Worm (Caenorhabditis elegans) whole organism, young adult: ENCODE results near the gene F44E5.5.

Source experiments
- B0035.1 ChIP-seq: sonication (generic microtip); optimal IDR thresholded peaks from 2 replicates; lab custom pipeline; 2016; ENCODE audit warnings: missing genetic modification characterization, mild to moderate bottlenecking, missing compliant biosample characterization, missing genotype, missing genetic modification reagents
- B0336.3 ChIP-seq: fragments of 200-800 bp; sonication (Bioruptor generic); IDR thresholded peaks from 2 replicates; pipeline ENCODE4 v1.3.6; 2022; ENCODE audit warnings: missing genetic modification characterization, missing compliant biosample characterization
- D2030.7 ChIP-seq: fragments of 200-800 bp; sonication (Bioruptor generic); IDR thresholded peaks from 2 replicates; pipeline ENCODE4 v1.3.6; 2022; ENCODE audit warnings: missing genetic modification reagents, missing genetic modification characterization, missing compliant biosample characterization
- F23B12.7 ChIP-seq: sonication (generic microtip); optimal IDR thresholded peaks from 2 replicates; lab custom pipeline; 2017; ENCODE audit warnings: missing genetic modification characterization, mild to moderate bottlenecking, missing compliant biosample characterization, antibody characterized with exemption, moderate library complexity; ENCODE audit not compliant: insufficient read depth
- F39B2.1 ChIP-seq: fragments of 200-800 bp; sonication (Bioruptor generic); IDR thresholded peaks from 2 replicates; pipeline ENCODE4 v1.3.6; 2022; ENCODE audit warnings: missing genetic modification reagents, missing genetic modification characterization, missing compliant biosample characterization
- F49E8.2 ChIP-seq: sonication (generic microtip); optimal IDR thresholded peaks from 3 replicates; lab custom pipeline; 2017; ENCODE audit warnings: missing genetic modification characterization, mild to moderate bottlenecking, missing compliant biosample characterization, antibody characterized with exemption, moderate library complexity; ENCODE audit not compliant: insufficient read depth
- F55B11.4 ChIP-seq: sonication (generic microtip); optimal IDR thresholded peaks from 2 replicates; lab custom pipeline; 2016; ENCODE audit warnings: missing compliant biosample characterization, missing genetic modification characterization, borderline replicate concordance; ENCODE audit not compliant: insufficient read depth
- T26A5.8 ChIP-seq: sonication (generic microtip); optimal IDR thresholded peaks from 2 replicates; lab custom pipeline; 2016; ENCODE audit warnings: missing genetic modification characterization, missing compliant biosample characterization
- Y53F4B.3 ChIP-seq: fragments of 200-800 bp; sonication (Bioruptor generic); IDR thresholded peaks from 2 replicates; pipeline ENCODE4 v1.3.6; 2022; ENCODE audit warnings: missing genetic modification reagents, missing genetic modification characterization, missing compliant biosample characterization
- ama-1 ChIP-seq, 3 experiments: fragments of 150-350 bp in 1 of 3; sonication (generic microtip) in 2 of 3; optimal IDR thresholded peaks; 2 replicates each; lab custom pipeline; 2014 to 2018; ENCODE audit warnings: missing biosample characterization in 2 of 3, missing genetic modification characterization in 2 of 3, missing genetic modification reagents in 2 of 3
- atf-7 ChIP-seq: sonication (generic microtip); optimal IDR thresholded peaks from 2 replicates; lab custom pipeline; 2017; ENCODE audit warnings: mild to moderate bottlenecking, missing genetic modification characterization, missing compliant biosample characterization
- attf-3 ChIP-seq: fragments of 200-800 bp; sonication (Bioruptor generic); conservative IDR thresholded peaks from 2 replicates; pipeline ENCODE4 v1.3.6; 2022; ENCODE audit warnings: missing genetic modification reagents, missing genetic modification characterization, missing compliant biosample characterization
- attf-5 ChIP-seq: fragments of 200-800 bp; sonication (Bioruptor generic); optimal IDR thresholded peaks from 2 replicates; lab custom pipeline; 2018; ENCODE audit warnings: mild to moderate bottlenecking, missing genetic modification characterization, missing compliant biosample characterization
- cebp-1 ChIP-seq, 2 experiments: fragments of 200-800 bp in 1 of 2; sonication (Bioruptor generic) in 1 of 2; sonication (generic microtip) in 1 of 2; IDR thresholded peaks in 1 of 2; optimal IDR thresholded peaks in 1 of 2; 2 replicates each; pipeline versions ENCODE4 v1.3.6 to Lab custom; 2017 to 2022; ENCODE audit warnings: missing compliant biosample characterization in 2 of 2, missing genetic modification characterization in 2 of 2, mild to moderate bottlenecking in 1 of 2, missing genetic modification reagents in 1 of 2, moderate library complexity in 1 of 2
- ceh-100 ChIP-seq: fragments of 200-800 bp; sonication (Bioruptor generic); IDR thresholded peaks from 2 replicates; pipeline ENCODE4 v1.3.6; 2022; ENCODE audit warnings: missing genetic modification reagents, missing genetic modification characterization, missing compliant biosample characterization
- ceh-91 ChIP-seq: fragments of 200-800 bp; sonication (Bioruptor generic); IDR thresholded peaks from 2 replicates; pipeline ENCODE4 v1.3.6; 2022; ENCODE audit warnings: missing genetic modification reagents, missing genetic modification characterization, missing compliant biosample characterization
- die-1 ChIP-seq: sonication (generic microtip); optimal IDR thresholded peaks from 2 replicates; lab custom pipeline; 2016; ENCODE audit warnings: missing genotype, mild to moderate bottlenecking, missing genetic modification characterization, missing compliant biosample characterization
- dpff-1 ChIP-seq: sonication (generic microtip); optimal IDR thresholded peaks from 2 replicates; lab custom pipeline; 2017; ENCODE audit warnings: mild to moderate bottlenecking, missing genetic modification characterization, missing compliant biosample characterization
- egl-18 ChIP-seq: fragments of 200-800 bp; sonication (Bioruptor generic); IDR thresholded peaks from 2 replicates; pipeline ENCODE4 v1.3.6; 2022; ENCODE audit warnings: missing genetic modification reagents, missing genetic modification characterization, missing compliant biosample characterization
- hlh-12 ChIP-seq: sonication (generic microtip); optimal IDR thresholded peaks from 2 replicates; lab custom pipeline; 2016; ENCODE audit warnings: missing genetic modification characterization, missing compliant biosample characterization
- hmg-1.2 ChIP-seq: fragments of 200-800 bp; sonication (Bioruptor generic); IDR thresholded peaks from 2 replicates; pipeline ENCODE4 v1.3.6; 2022; ENCODE audit warnings: missing genetic modification reagents, missing genetic modification characterization, missing compliant biosample characterization
- hrde-1 ChIP-seq: sonication (generic microtip); optimal IDR thresholded peaks from 2 replicates; lab custom pipeline; 2016; ENCODE audit warnings: missing genetic modification characterization, mild to moderate bottlenecking, missing compliant biosample characterization, moderate library complexity, missing genotype, missing genetic modification reagents, borderline replicate concordance
- hsf-1 ChIP-seq: fragments of 200-800 bp; sonication (Bioruptor generic); IDR thresholded peaks from 2 replicates; pipeline ENCODE4 v1.3.6; 2022; ENCODE audit warnings: missing genetic modification reagents, missing genetic modification characterization, missing compliant biosample characterization
- lag-1 ChIP-seq: fragments of 200-800 bp; sonication (Bioruptor generic); IDR thresholded peaks from 2 replicates; pipeline ENCODE4 v1.3.6; 2022; ENCODE audit warnings: missing genetic modification reagents, missing genetic modification characterization, missing compliant biosample characterization
- let-526 ChIP-seq: fragments of 200-800 bp; sonication (Bioruptor generic); IDR thresholded peaks from 2 replicates; pipeline ENCODE4 v1.3.6; 2022; ENCODE audit warnings: missing genetic modification reagents, missing genetic modification characterization, missing compliant biosample characterization
- lin-35 ChIP-seq, 3 experiments: fragments of 150-350 bp in 2 of 3; sonication (generic microtip) in 1 of 3; optimal IDR thresholded peaks; 2 replicates each; lab custom pipeline; 2014 to 2018; ENCODE audit warnings: missing biosample characterization in 3 of 3, missing genetic modification characterization in 3 of 3, missing genetic modification reagents in 3 of 3
- lsy-27 ChIP-seq: sonication (generic microtip); optimal IDR thresholded peaks from 2 replicates; lab custom pipeline; 2017; ENCODE audit warnings: missing genetic modification characterization, mild to moderate bottlenecking, missing compliant biosample characterization, antibody characterized with exemption, missing genotype, borderline replicate concordance; ENCODE audit not compliant: insufficient read depth
- madf-10 ChIP-seq: sonication (generic microtip); optimal IDR thresholded peaks from 2 replicates; lab custom pipeline; 2016; ENCODE audit warnings: mild to moderate bottlenecking, missing genetic modification characterization, missing compliant biosample characterization
- mel-28 ChIP-seq: sonication (generic microtip); optimal IDR thresholded peaks from 2 replicates; lab custom pipeline; 2016; ENCODE audit warnings: borderline replicate concordance, mild to moderate bottlenecking, missing genetic modification characterization, missing compliant biosample characterization
- mxl-1 ChIP-seq: sonication (generic microtip); optimal IDR thresholded peaks from 2 replicates; lab custom pipeline; 2016; ENCODE audit warnings: missing genetic modification characterization, missing compliant biosample characterization
- nfya-1 ChIP-seq: sonication (generic microtip); optimal IDR thresholded peaks from 2 replicates; lab custom pipeline; 2017; ENCODE audit warnings: antibody characterized with exemption, missing compliant biosample characterization, missing genetic modification characterization, borderline replicate concordance; ENCODE audit not compliant: insufficient read depth
- nfyb-1 ChIP-seq: fragments of 200-800 bp; sonication (Bioruptor generic); IDR thresholded peaks from 2 replicates; pipeline ENCODE4 v1.3.6; 2022; ENCODE audit warnings: missing genetic modification reagents, missing genetic modification characterization, missing compliant biosample characterization
- nhr-179 ChIP-seq: sonication (generic microtip); optimal IDR thresholded peaks from 2 replicates; lab custom pipeline; 2016; ENCODE audit warnings: mild to moderate bottlenecking, missing genetic modification characterization, missing compliant biosample characterization
- nhr-27 ChIP-seq: fragments of 200-800 bp; sonication (Bioruptor generic); optimal IDR thresholded peaks from 2 replicates; lab custom pipeline; 2018; ENCODE audit warnings: mild to moderate bottlenecking, missing genetic modification characterization, moderate library complexity, missing compliant biosample characterization
- nhr-90 ChIP-seq: sonication (generic microtip); optimal IDR thresholded peaks from 2 replicates; lab custom pipeline; 2016; ENCODE audit warnings: missing genotype, mild to moderate bottlenecking, missing genetic modification characterization, missing compliant biosample characterization
- snpc-1.3 ChIP-seq: sonication (generic microtip); optimal IDR thresholded peaks from 2 replicates; lab custom pipeline; 2017; ENCODE audit warnings: missing genetic modification characterization, mild to moderate bottlenecking, missing compliant biosample characterization, antibody characterized with exemption, moderate library complexity, missing genotype, missing genetic modification reagents; ENCODE audit not compliant: insufficient read depth
- snpc-3.4 ChIP-seq: sonication (generic microtip); optimal IDR thresholded peaks from 2 replicates; lab custom pipeline; 2017; ENCODE audit warnings: missing genetic modification characterization, mild to moderate bottlenecking, missing compliant biosample characterization, antibody characterized with exemption, moderate library complexity, missing genotype, missing genetic modification reagents
- snpc-4 ChIP-seq, 5 experiments: fragments of 150-350 bp in 1 of 5; sonication (generic microtip) in 4 of 5; optimal IDR thresholded peaks; 2 replicates each; lab custom pipeline; 2014 to 2018; ENCODE audit warnings: missing genetic modification characterization in 5 of 5, missing biosample characterization in 3 of 5, antibody characterized with exemption in 2 of 5, mild to moderate bottlenecking in 2 of 5, missing compliant biosample characterization in 2 of 5, missing genotype in 2 of 5, moderate library complexity in 2 of 5, missing genetic modification reagents in 1 of 5
- tbx-9 ChIP-seq: sonication (generic microtip); optimal IDR thresholded peaks from 2 replicates; lab custom pipeline; 2016; ENCODE audit warnings: borderline replicate concordance, missing genetic modification characterization, inconsistent platforms, missing compliant biosample characterization
- xnd-1 ChIP-seq: sonication (generic microtip); optimal IDR thresholded peaks from 2 replicates; lab custom pipeline; 2016; ENCODE audit warnings: missing genotype, missing genetic modification reagents, missing genetic modification characterization, missing compliant biosample characterization
- zfh-2 ChIP-seq: fragments of 200-800 bp; sonication (Bioruptor generic); conservative IDR thresholded peaks from 2 replicates; pipeline ENCODE4 v1.3.6; 2022; ENCODE audit warnings: missing genetic modification reagents, missing genetic modification characterization, missing compliant biosample characterization
- zim-3 ChIP-seq: sonication (generic microtip); optimal IDR thresholded peaks from 2 replicates; lab custom pipeline; 2017; ENCODE audit warnings: mild to moderate bottlenecking, missing genetic modification characterization, moderate library complexity, missing compliant biosample characterization
- ztf-26 ChIP-seq: sonication (generic microtip); optimal IDR thresholded peaks from 2 replicates; lab custom pipeline; 2017; ENCODE audit warnings: missing genetic modification characterization, missing compliant biosample characterization
- ztf-28 ChIP-seq: fragments of 200-800 bp; sonication (Bioruptor generic); IDR thresholded peaks from 2 replicates; pipeline ENCODE4 v1.3.6; 2022; ENCODE audit warnings: missing genetic modification reagents, missing genetic modification characterization, missing compliant biosample characterization
- ztf-6 ChIP-seq: fragments of 200-800 bp; sonication (Bioruptor generic); IDR thresholded peaks from 2 replicates; pipeline ENCODE4 v1.3.6; 2022; ENCODE audit warnings: missing genetic modification reagents, missing genetic modification characterization, missing compliant biosample characterization

Gene F44E5.5

DNA sequence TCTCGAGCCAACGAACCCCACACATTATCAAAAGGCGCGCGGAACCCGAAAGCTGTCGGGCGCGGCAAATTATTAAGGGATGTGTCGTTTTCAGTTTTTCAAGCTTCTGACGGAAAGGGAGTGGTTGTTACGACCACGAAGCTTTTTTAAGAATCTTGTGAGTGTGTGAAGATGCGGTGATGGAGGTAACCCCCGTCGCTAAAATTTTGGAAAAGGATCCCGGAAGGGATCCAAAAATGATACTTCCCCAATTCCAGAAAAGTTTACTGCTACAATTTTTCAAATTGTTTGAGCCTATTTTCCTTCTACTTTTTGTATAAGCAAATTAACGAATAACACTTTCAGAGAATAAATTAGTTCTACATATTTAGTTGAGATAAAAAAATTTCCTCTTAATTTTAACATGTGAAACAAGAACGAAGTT, 2.8 kb upstream of the F44E5.5 start (continued):
- TF ChIP-seq F39B2.1 (GFP tag; lab: Robert Waterston, UW) = no peak
- TF ChIP-seq ztf-6 = no peak
- TF ChIP-seq hsf-1 = 0 out of 2 replicates have a peak, but pooled peaks have one; percentile 14
- no peak for TF ChIP-seq lsy-27 (tag; lab: Kevin White, UChicago)
- TF ChIP-seq xnd-1 = peak; percentile 18
- no peak for TF ChIP-seq nhr-27 (tag; lab: Kevin White, UChicago)
- TF ChIP-seq F55B11.4 (tag; lab: Kevin White, UChicago) = no peak
- TF ChIP-seq snpc-4 (GFP tag; optimal IDR thresholded peaks at IDR 0.05; lab: Kevin White, UChicago) = peak; percentile 78
- TF ChIP-seq snpc-4 (tag; optimal IDR thresholded peaks at IDR 0.05; lab: Kevin White, UChicago) = peak; percentile 72 to 92 (median 90)
- no peak for TF ChIP-seq lag-1 (GFP tag; lab: Robert Waterston, UW)
- peak in 1 of 3 experiments; percentile 7 for TF ChIP-seq lin-35 (GFP tag; optimal IDR thresholded peaks at IDR 0.05; lab: Kevin White, UChicago)
- no peak for TF ChIP-seq hrde-1 (tag; lab: Kevin White, UChicago)
- TF ChIP-seq F49E8.2 (tag; lab: Kevin White, UChicago) = no peak
- no peak for TF ChIP-seq tbx-9
- TF ChIP-seq B0035.1 = no peak
- TF ChIP-seq die-1 (tag; lab: Kevin White, UChicago) = no peak
- no peak for TF ChIP-seq atf-7 (tag; lab: Kevin White, UChicago)
- peak; percentile 65 for TF ChIP-seq attf-5 (GFP tag; lab: Kevin White, UChicago)
- no peak for TF ChIP-seq dpff-1 (tag; lab: Kevin White, UChicago)
- TF ChIP-seq attf-3 (GFP tag; lab: Robert Waterston, UW) = no peak
- 0 out of 2 replicates have a peak, but pooled peaks have one; percentile 23 for TF ChIP-seq hmg-1.2 (GFP tag; lab: Robert Waterston, UW)
- no peak for TF ChIP-seq let-526
- TF ChIP-seq ceh-100 = 0 out of 2 replicates have a peak, but pooled peaks have one; percentile 55
- peak; percentile 45; the same call in 1 of the 2 replicates for TF ChIP-seq zfh-2 (GFP tag; lab: Robert Waterston, UW)
- TF ChIP-seq nfyb-1 = peak; percentile 92
- peak; percentile 23 for TF ChIP-seq madf-10 (tag; lab: Kevin White, UChicago)
- no peak for TF ChIP-seq ztf-28 (GFP tag; lab: Robert Waterston, UW)
- 0 out of 2 replicates have a peak, but pooled peaks have one; percentile 11 for TF ChIP-seq D2030.7 (GFP tag; lab: Robert Waterston, UW)
- TF ChIP-seq egl-18 = no peak
- peak; percentile 45 for TF ChIP-seq snpc-3.4 (tag; lab: Kevin White, UChicago)
- TF ChIP-seq snpc-1.3 (tag; lab: Kevin White, UChicago) = no peak
- 0 out of 2 replicates have a peak, but pooled peaks have one; percentile 9 for TF ChIP-seq cebp-1 (GFP tag; IDR thresholded peaks at IDR 0.05; lab: Robert Waterston, UW)
- peak; percentile 42 for TF ChIP-seq cebp-1 (tag; optimal IDR thresholded peaks at IDR 0.05; lab: Kevin White, UChicago)
- peak; percentile 60 for TF ChIP-seq B0336.3
- TF ChIP-seq nhr-179 (tag; lab: Kevin White, UChicago) = no peak
- peak; percentile 97 for TF ChIP-seq ama-1 (optimal IDR thresholded peaks at IDR 0.05; lab: Kevin White, UChicago)
- TF ChIP-seq ama-1 (GFP tag; optimal IDR thresholded peaks at IDR 0.05; lab: Kevin White, UChicago) = no peak
- TF ChIP-seq F23B12.7 (tag; lab: Kevin White, UChicago) = no peak
- TF ChIP-seq ceh-91 (GFP tag; lab: Robert Waterston, UW) = no peak
- TF ChIP-seq zim-3 (tag; lab: Kevin White, UChicago) = peak; percentile 61
- TF ChIP-seq T26A5.8 (tag; lab: Kevin White, UChicago) = no peak
- TF ChIP-seq Y53F4B.3 (GFP tag; lab: Robert Waterston, UW) = no peak
- peak; percentile 24 for TF ChIP-seq nhr-90 (tag; lab: Kevin White, UChicago)
- TF ChIP-seq hlh-12 (tag; lab: Kevin White, UChicago) = no peak
- peak; percentile 75 for TF ChIP-seq ztf-26 (tag; lab: Kevin White, UChicago)
- no peak for TF ChIP-seq nfya-1 (tag; lab: Kevin White, UChicago)
- no peak for TF ChIP-seq mel-28 (tag; lab: Kevin White, UChicago)
- TF ChIP-seq mxl-1 (tag; lab: Kevin White, UChicago) = peak; percentile 47
